Worm (Caenorhabditis elegans) whole organism, dauer: ENCODE measurements around the gene cab-1.

Experiments
- unc-62 ChIP-seq: sonication (generic microtip); optimal IDR thresholded peaks from 2 replicates; lab custom pipeline; 2017; ENCODE audit warnings: missing biosample characterization, missing genetic modification reagents, missing genetic modification characterization

Gene cab-1

ce11 chrX:12212801-12213200 is at the start of gene cab-1:
Gene cab-1, minus strand, starts transcription at chrX:12212901.
- TF ChIP-seq unc-62 (GFP tag; lab: Kevin White, UChicago): no peak

- no peak for TF ChIP-seq unc-62 (GFP tag; lab: Kevin White, UChicago)
Measured at ce11 chrX:12260381-12260931, 47.8 kb upstream of the cab-1 start, which contains the start of gene E01G6.1. Gene E01G6.1, plus strand, starts transcription at chrX:12260881.

- no peak for TF ChIP-seq unc-62 (GFP tag; lab: Kevin White, UChicago)
Measured at ce11 chrX:12256594-12257048, 43.9 kb upstream of the cab-1 start, which contains the start of gene E01G6.2. Gene E01G6.2, plus strand, starts transcription at chrX:12256644.

- no peak for TF ChIP-seq unc-62 (GFP tag; lab: Kevin White, UChicago)
Measured at ce11 chrX:12252189-12252588, 39.5 kb upstream of the cab-1 start.

ce11 chrX:12248140-12248539 is 35.4 kb upstream of the cab-1 start:
- TF ChIP-seq unc-62 (GFP tag; lab: Kevin White, UChicago): no peak

- TF ChIP-seq unc-62 (GFP tag; lab: Kevin White, UChicago): no peak
Measured at ce11 chrX:12242902-12243301, 30.2 kb upstream of the cab-1 start.

- TF ChIP-seq unc-62 (GFP tag; lab: Kevin White, UChicago): no peak
Measured at ce11 chrX:12241457-12241856, 28.8 kb upstream of the cab-1 start, which contains the start of gene cest-3. Gene cest-3, plus strand, starts transcription at chrX:12241646.

- no peak for TF ChIP-seq unc-62 (GFP tag; lab: Kevin White, UChicago)
Measured at ce11 chrX:12235388-12235787, 22.7 kb upstream of the cab-1 start, which contains the start of gene C23H4.6. Gene C23H4.6, plus strand, starts transcription at chrX:12235606.

- no peak for TF ChIP-seq unc-62 (GFP tag; lab: Kevin White, UChicago)
Measured at ce11 chrX:12234424-12234823, 21.7 kb upstream of the cab-1 start.

ce11 chrX:12230357-12230756 is 17.7 kb upstream of the cab-1 start:
- TF ChIP-seq unc-62 (GFP tag; lab: Kevin White, UChicago): no peak

ce11 chrX:12229651-12230050 is 16.9 kb upstream of the cab-1 start, which contains the start of gene cest-7:
Gene cest-7, plus strand, starts transcription at chrX:12229951.
- no peak for TF ChIP-seq unc-62 (GFP tag; lab: Kevin White, UChicago)

- no peak for TF ChIP-seq unc-62 (GFP tag; lab: Kevin White, UChicago)
Measured at ce11 chrX:12227130-12227529, 14.4 kb upstream of the cab-1 start.

- TF ChIP-seq unc-62 (GFP tag; lab: Kevin White, UChicago): no peak
Measured at ce11 chrX:12225970-12226369, 13.3 kb upstream of the cab-1 start, which contains the start of gene cest-9.1. Gene cest-9.1, plus strand, starts transcription at chrX:12226182.

ce11 chrX:12222723-12223122 is 10.0 kb upstream of the cab-1 start:
- no peak for TF ChIP-seq unc-62 (GFP tag; lab: Kevin White, UChicago)

- TF ChIP-seq unc-62 (GFP tag; lab: Kevin White, UChicago): no peak
Measured at ce11 chrX:12221817-12222216, 9.1 kb upstream of the cab-1 start, which contains the start of gene cest-9.2. Gene cest-9.2, plus strand, starts transcription at chrX:12222117.

ce11 chrX:12219477-12219876 is 6.8 kb upstream of the cab-1 start, which contains the start of gene cest-8:
Gene cest-8, plus strand, starts transcription at chrX:12219660.
- no peak for TF ChIP-seq unc-62 (GFP tag; lab: Kevin White, UChicago)

- no peak for TF ChIP-seq unc-62 (GFP tag; lab: Kevin White, UChicago)
Measured at ce11 chrX:12216943-12217342, 4.2 kb upstream of the cab-1 start, which contains the start of gene C23H4.8. Gene C23H4.8, plus strand, starts transcription at chrX:12217243.
